Fruit fly (Drosophila melanogaster) S2 (cell line): ENCODE data around the gene CG45488.

Experiments used
- CG8478 ChIP-seq: fragments of >200 bp; optimal IDR thresholded peaks from 2 replicates; lab custom pipeline; 2018
- CTCF ChIP-seq, 2 experiments: fragments of >200 bp; optimal IDR thresholded peaks; 2 replicates each; lab custom pipeline; 2018

- TF ChIP-seq CTCF (optimal IDR thresholded peaks at IDR 0.05; lab: Kevin White, UChicago) = no peak
- TF ChIP-seq CG8478 (lab: Kevin White, UChicago) = no peak
Observed at dm6 chrX:19875059-19875458, 45.2 kb downstream of the CG45488 start.
